Fruit fly (Drosophila melanogaster): ENCODE data around the gene CG34244.

The CG34244 gene

DNA sequence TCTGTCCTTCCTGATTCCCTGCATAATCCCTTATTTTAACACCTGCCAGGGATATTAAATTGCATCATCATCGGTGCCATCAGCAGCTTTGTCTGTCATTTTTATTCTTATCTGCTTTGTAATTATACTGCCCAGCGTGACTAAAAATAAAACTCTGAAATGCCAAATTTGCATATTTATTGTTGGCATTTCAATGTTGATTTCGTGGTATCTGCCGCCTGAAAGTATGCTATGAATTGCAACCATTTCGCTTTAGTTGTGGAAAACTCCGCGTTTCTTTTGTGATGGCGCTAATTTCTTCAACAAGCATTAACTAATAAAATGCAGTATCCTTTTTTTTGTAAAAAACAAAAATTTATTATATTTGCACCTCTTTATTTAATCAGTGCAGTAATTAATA lies at the start of gene CG34244:
CG34244 (minus strand) TSS at position 122 of the 400 bp plus-strand sequence.
- TF ChIP-seq Eip78C (GFP tag) (peak; percentile 85), topi (GFP tag; optimal IDR thresholded peaks at IDR 0.05) (no peak), esn (GFP tag; optimal IDR thresholded peaks at IDR 0.05) (peak; percentile 5)

DNA sequence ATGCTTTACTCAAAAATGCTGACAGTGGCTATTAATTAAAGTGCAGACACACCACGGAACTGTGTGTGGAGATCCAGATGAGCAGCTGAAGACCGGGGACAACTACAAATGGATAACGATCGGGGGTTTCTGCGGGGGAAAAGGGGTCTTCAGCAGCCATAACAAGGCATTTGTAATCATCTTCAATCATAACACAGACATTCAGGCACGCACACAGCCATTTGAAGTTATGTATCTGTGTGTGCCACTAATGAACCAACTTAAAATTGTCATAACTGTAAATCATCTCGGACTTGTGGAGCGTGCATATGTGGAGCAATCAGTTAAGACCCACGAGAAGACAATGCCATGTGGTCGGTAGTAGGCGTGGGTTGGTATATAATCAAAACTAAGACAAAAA lies 46.4 kb upstream of the CG34244 start:
- TF ChIP-seq CG3032 (tag; optimal IDR thresholded peaks at IDR 0.05) (no peak), CG16779 (tag; optimal IDR thresholded peaks at IDR 0.05) (no peak), Eip93F (GFP tag; optimal IDR thresholded peaks at IDR 0.05) (no peak), salr (GFP tag; optimal IDR thresholded peaks at IDR 0.05) (no peak), dac (GFP tag; optimal IDR thresholded peaks at IDR 0.05) (no peak), CG4318 (GFP tag; optimal IDR thresholded peaks at IDR 0.05) (no peak), Eip75B (GFP tag; optimal IDR thresholded peaks at IDR 0.05) (no peak), CG11902 (GFP tag; optimal IDR thresholded peaks at IDR 0.05) (no peak), CG10631 (GFP tag; optimal IDR thresholded peaks at IDR 0.05) (no peak), CG10669 (GFP tag; optimal IDR thresholded peaks at IDR 0.05) (no peak), CG34406 (GFP tag; optimal IDR thresholded peaks at IDR 0.05) (no peak), Blimp-1 (GFP tag; optimal IDR thresholded peaks at IDR 0.05) (no peak), spab (GFP tag; optimal IDR thresholded peaks at IDR 0.05) (no peak), Sox102F (GFP tag; optimal IDR thresholded peaks at IDR 0.05) (no peak), pdm3 (GFP tag; optimal IDR thresholded peaks at IDR 0.05) (no peak), Hr4 (GFP tag; optimal IDR thresholded peaks at IDR 0.05) (no peak), CG6163 (GFP tag; IDR thresholded peaks at IDR 0.05) (no peak), dsx (GFP tag; optimal IDR thresholded peaks at IDR 0.05; ENCODE audit: poor library complexity, severe bottlenecking) (no peak)

- TF ChIP-seq CG6792 (GFP tag; optimal IDR thresholded peaks at IDR 0.05): no peak
Measured at dm6 chr3L:14276129-14276528, 40.4 kb upstream of the CG34244 start.

DNA sequence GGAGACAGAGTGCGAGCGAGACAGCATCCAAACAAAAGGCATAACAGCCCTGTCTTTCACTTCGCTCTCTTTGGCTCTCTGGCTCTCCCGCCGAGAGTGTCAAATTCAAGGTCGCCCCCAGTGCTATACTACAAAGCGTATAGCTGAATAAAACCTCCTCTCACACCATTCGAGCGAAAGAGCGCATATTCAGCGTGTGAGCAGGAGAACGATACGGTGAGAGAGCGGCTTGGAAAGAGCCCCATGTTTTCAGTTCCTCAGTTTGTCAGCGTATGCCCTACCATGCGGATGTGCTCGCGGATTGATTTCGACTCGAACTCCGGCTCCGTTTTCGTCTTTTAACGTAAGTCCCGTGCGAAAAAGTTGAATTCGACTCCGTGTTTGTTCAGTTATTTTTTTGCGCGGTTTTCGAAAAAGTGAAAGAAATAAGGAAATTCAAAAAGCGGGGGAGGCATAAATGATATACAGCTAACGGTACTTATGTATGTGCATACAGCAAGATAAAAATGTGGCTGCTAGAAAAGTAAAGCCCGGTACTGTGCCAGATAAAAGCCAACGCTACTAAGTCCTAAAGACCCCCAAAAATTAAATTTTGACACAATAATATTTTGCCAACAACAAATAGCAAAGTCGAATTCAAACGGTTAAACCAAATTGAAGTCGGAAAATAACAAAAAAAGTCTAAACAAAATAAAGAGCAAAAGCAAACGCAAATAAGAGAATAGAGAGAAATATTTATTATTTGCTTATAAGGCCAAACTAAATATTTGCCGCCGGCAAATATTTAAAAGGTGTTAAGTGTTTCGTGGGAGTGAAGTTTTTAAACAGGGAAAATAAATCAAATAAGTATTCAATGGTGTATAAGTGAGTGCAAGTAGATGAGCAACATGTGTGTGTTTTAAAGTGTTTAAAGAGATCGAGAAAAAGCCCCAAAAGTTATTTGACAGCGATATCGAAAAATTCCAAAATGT lies 38.6 kb upstream of the CG34244 start, which contains the start of gene fz:
fz (plus strand) TSS at position 256 of the 971 bp plus-strand sequence.
- TF ChIP-seq Blimp-1 (GFP tag; optimal IDR thresholded peaks at IDR 0.05) (no peak), CG6808 (GFP tag; optimal IDR thresholded peaks at IDR 0.05) (peak; percentile 26), Eip75B (GFP tag; optimal IDR thresholded peaks at IDR 0.05) (peak; percentile 21), Sox14 (GFP tag; optimal IDR thresholded peaks at IDR 0.05) (peak; percentile 24), CG6163 (GFP tag; IDR thresholded peaks at IDR 0.05) (peak; percentile 61; the same call in 2 of the 3 replicates), fd59A (GFP tag; optimal IDR thresholded peaks at IDR 0.05) (no peak), CG8632 (GFP tag; optimal IDR thresholded peaks at IDR 0.05) (no peak), CG11294 (GFP tag; IDR thresholded peaks at IDR 0.05) (no peak), Gug (GFP tag; IDR thresholded peaks at IDR 0.05) (no peak), ss (GFP tag; optimal IDR thresholded peaks at IDR 0.05) (peak; percentile 23 to 31), CG7368 (GFP tag; optimal IDR thresholded peaks at IDR 0.05) (peak; percentile 5), fkh (GFP tag; optimal IDR thresholded peaks at IDR 0.05) (peak; percentile 70), CG11762 (GFP tag; optimal IDR thresholded peaks at IDR 0.05; ENCODE audit: insufficient read depth) (no peak), dsx (GFP tag; optimal IDR thresholded peaks at IDR 0.05; ENCODE audit: poor library complexity, severe bottlenecking) (peak; percentile 31), CG34406 (GFP tag; optimal IDR thresholded peaks at IDR 0.05) (no peak), Hr4 (GFP tag; optimal IDR thresholded peaks at IDR 0.05) (no peak), CG10669 (GFP tag; optimal IDR thresholded peaks at IDR 0.05) (no peak), cyc (GFP tag; optimal IDR thresholded peaks at IDR 0.05) (no peak), CG6792 (GFP tag; optimal IDR thresholded peaks at IDR 0.05) (no peak), svp (GFP tag) (peak; percentile 78), salr (GFP tag; optimal IDR thresholded peaks at IDR 0.05) (no peak), vri (GFP tag; optimal IDR thresholded peaks at IDR 0.05) (no peak), Ets96B (tag; optimal IDR thresholded peaks at IDR 0.05) (no peak), acj6 (GFP tag; optimal IDR thresholded peaks at IDR 0.05) (no peak), Sox15 (GFP tag; optimal IDR thresholded peaks at IDR 0.05) (no peak), dac (GFP tag; optimal IDR thresholded peaks at IDR 0.05) (no peak), CG6276 (GFP tag; optimal IDR thresholded peaks at IDR 0.05) (peak; percentile 15), eg (GFP tag; IDR thresholded peaks at IDR 0.05) (peak; percentile 68; the same call in 2 of the 3 replicates), Sox102F (GFP tag; optimal IDR thresholded peaks at IDR 0.05) (peak; percentile 62), CG8119 (GFP tag; IDR thresholded peaks at IDR 0.05) (peak; percentile 58; the same call in 2 of the 3 replicates), esn (GFP tag; optimal IDR thresholded peaks at IDR 0.05) (no peak), CG1621 (tag; optimal IDR thresholded peaks at IDR 0.05) (peak; percentile 11)

Measured in whole organism, prepupa.